Fruit fly (Drosophila melanogaster): ENCODE results near the gene bdwf.

Gene bdwf

dm6 chr3R:17053415-17054177, 10.7 kb upstream of the bdwf start, which contains the start of gene Dad (continued):
- TF ChIP-seq Atf6 (GFP tag; IDR thresholded peaks at IDR 0.05): no peak
- no peak for TF ChIP-seq usp (GFP tag; optimal IDR thresholded peaks at IDR 0.05)
- no peak for TF ChIP-seq Hr51 (GFP tag; optimal IDR thresholded peaks at IDR 0.05)
- TF ChIP-seq wor (GFP tag; IDR thresholded peaks at IDR 0.05): no peak
- no peak for TF ChIP-seq TFAM (GFP tag; optimal IDR thresholded peaks at IDR 0.05)
- TF ChIP-seq stc (GFP tag; IDR thresholded peaks at IDR 0.05): no peak
- peak; percentile 8 for TF ChIP-seq Hsf (GFP tag; optimal IDR thresholded peaks at IDR 0.05)
- peak; percentile 76 for TF ChIP-seq corto (GFP tag; optimal IDR thresholded peaks at IDR 0.05)
- peak; percentile 19 for TF ChIP-seq dmrt99B (tag; optimal IDR thresholded peaks at IDR 0.05)
- peak; percentile 15 for TF ChIP-seq CG12659 (GFP tag; optimal IDR thresholded peaks at IDR 0.05)
- no peak for TF ChIP-seq CG4328 (GFP tag; optimal IDR thresholded peaks at IDR 0.05)
- no peak for TF ChIP-seq sisA (GFP tag; IDR thresholded peaks at IDR 0.05)
- TF ChIP-seq Nf-YB (GFP tag; optimal IDR thresholded peaks at IDR 0.05): no peak
- TF ChIP-seq HLHmδ (GFP tag; optimal IDR thresholded peaks at IDR 0.05): peak; percentile 78
- no peak for TF ChIP-seq CG16813 (GFP tag; IDR thresholded peaks at IDR 0.05; ENCODE audit: partially characterized antibody)
- no peak for TF ChIP-seq Sry-δ (GFP tag; optimal IDR thresholded peaks at IDR 0.05)
- no peak for TF ChIP-seq CG8359 (GFP tag; optimal IDR thresholded peaks at IDR 0.05; ENCODE audit: borderline replicate concordance)
- peak; percentile 34 for TF ChIP-seq sqz (GFP tag; optimal IDR thresholded peaks at IDR 0.05)
- no peak for TF ChIP-seq org-1 (GFP tag; optimal IDR thresholded peaks at IDR 0.05)
- no peak for TF ChIP-seq CoRest (tag; optimal IDR thresholded peaks at IDR 0.05)
- no peak for TF ChIP-seq fd96Cb (tag; optimal IDR thresholded peaks at IDR 0.05)
- TF ChIP-seq GATAe (GFP tag; conservative IDR thresholded peaks at IDR 0.05): no peak
- TF ChIP-seq CG17568 (GFP tag; optimal IDR thresholded peaks at IDR 0.05): peak; percentile 58
- no peak for TF ChIP-seq CG14667 (GFP tag; IDR thresholded peaks at IDR 0.05)
- TF ChIP-seq sr (GFP tag; IDR thresholded peaks at IDR 0.05): no peak; the same call in 1 of the 3 replicates
- no peak for TF ChIP-seq Ptx1 (GFP tag; IDR thresholded peaks at IDR 0.05)
- TF ChIP-seq CG13775 (GFP tag; optimal IDR thresholded peaks at IDR 0.05): peak; percentile 22
- TF ChIP-seq bigmax (GFP tag; optimal IDR thresholded peaks at IDR 0.05): no peak
- no peak for TF ChIP-seq schlank (tag; optimal IDR thresholded peaks at IDR 0.05)
- TF ChIP-seq CG4424 (GFP tag; optimal IDR thresholded peaks at IDR 0.05): no peak
- TF ChIP-seq ab (GFP tag; optimal IDR thresholded peaks at IDR 0.05): peak; percentile 16
- peak; percentile 31; the same call in 1 of the 2 replicates for TF ChIP-seq CG32532 (GFP tag; IDR thresholded peaks at IDR 0.05)
- no peak for TF ChIP-seq ssp (GFP tag; IDR thresholded peaks at IDR 0.05)
- no peak for TF ChIP-seq CG12236 (GFP tag; optimal IDR thresholded peaks at IDR 0.05)
- TF ChIP-seq CG15073 (GFP tag; optimal IDR thresholded peaks at IDR 0.05): no peak
- no peak for TF ChIP-seq CG17361 (GFP tag; IDR thresholded peaks at IDR 0.05)
- no peak for TF ChIP-seq Dip3 (GFP tag; optimal IDR thresholded peaks at IDR 0.05)
- no peak for TF ChIP-seq zfh2 (GFP tag; optimal IDR thresholded peaks at IDR 0.05)
- TF ChIP-seq Sox100B (GFP tag; optimal IDR thresholded peaks at IDR 0.05): no peak
- no peak for TF ChIP-seq CG2712 (tag; optimal IDR thresholded peaks at IDR 0.05)
- no peak for TF ChIP-seq Gsc (GFP tag; IDR thresholded peaks at IDR 0.05)
- TF ChIP-seq Oaz (GFP tag; IDR thresholded peaks at IDR 0.05): no peak
- TF ChIP-seq CG2120 (GFP tag; optimal IDR thresholded peaks at IDR 0.05): peak; percentile 18
- TF ChIP-seq en (GFP tag; optimal IDR thresholded peaks at IDR 0.05): no peak
- TF ChIP-seq Chrac-16 (GFP tag; optimal IDR thresholded peaks at IDR 0.05): no peak
- TF ChIP-seq BEAF-32 (GFP tag; optimal IDR thresholded peaks at IDR 0.05): peak; percentile 1
- TF ChIP-seq sim (GFP tag; IDR thresholded peaks at IDR 0.05): no peak
- TF ChIP-seq Poxn (GFP tag; IDR thresholded peaks at IDR 0.05): no peak
- TF ChIP-seq Mes4 (GFP tag; optimal IDR thresholded peaks at IDR 0.05): no peak
- TF ChIP-seq CG5953 (GFP tag; IDR thresholded peaks at IDR 0.05): 0 out of 2 replicates have a peak, but pooled peaks have one; percentile 27
